Fruit fly (Drosophila melanogaster) whole organism, prepupa: ENCODE measurements around the gene Marcal1.

ENCODE experiments used
- Blimp-1 ChIP-seq: fragments of 200-800 bp; sonication (Bioruptor generic); optimal IDR thresholded peaks from 3 replicates; lab custom pipeline; 2017; ENCODE audit warnings: missing biosample characterization, missing genetic modification characterization, mild to moderate bottlenecking, moderate library complexity, missing genetic modification reagents
- CG10669 ChIP-seq: fragments of 200-800 bp; sonication (Bioruptor generic); optimal IDR thresholded peaks from 3 replicates; lab custom pipeline; 2018; ENCODE audit warnings: missing biosample characterization, mild to moderate bottlenecking, missing genetic modification characterization, moderate library complexity
- CG11294 ChIP-seq: fragments of 200-800 bp; sonication (Bioruptor generic); IDR thresholded peaks from 2 replicates; pipeline ENCODE4 v1.3.6; 2022; ENCODE audit warnings: missing biosample characterization, missing genetic modification characterization
- CG11762 ChIP-seq: fragments of 200-800 bp; sonication (Bioruptor generic); optimal IDR thresholded peaks from 3 replicates; lab custom pipeline; 2016; ENCODE audit warnings: missing biosample characterization, missing genetic modification characterization; ENCODE audit not compliant: insufficient read depth
- CG11902 ChIP-seq: fragments of 200-800 bp; sonication (Bioruptor generic); optimal IDR thresholded peaks from 3 replicates; lab custom pipeline; 2016; ENCODE audit warnings: missing biosample characterization, missing genetic modification characterization
- CG15336 ChIP-seq: fragments of 200-800 bp; sonication (Bioruptor generic); IDR thresholded peaks from 2 replicates; pipeline ENCODE4 v1.3.6; 2022; ENCODE audit warnings: missing biosample characterization, missing genetic modification characterization
- CG1621 ChIP-seq: fragments of 200-800 bp; sonication (Bioruptor generic); optimal IDR thresholded peaks from 3 replicates; lab custom pipeline; 2018; ENCODE audit warnings: missing biosample characterization, mild to moderate bottlenecking, missing genetic modification characterization
- CG31627 ChIP-seq: fragments of 200-800 bp; sonication (Bioruptor generic); optimal IDR thresholded peaks from 3 replicates; lab custom pipeline; 2016; ENCODE audit warnings: missing biosample characterization, missing genetic modification characterization
- CG32006 ChIP-seq: fragments of 200-800 bp; sonication (Bioruptor generic); optimal IDR thresholded peaks from 3 replicates; lab custom pipeline; 2017; ENCODE audit warnings: missing biosample characterization, mild to moderate bottlenecking, missing genetic modification characterization
- CG3919 ChIP-seq: fragments of 200-800 bp; sonication (Bioruptor generic); optimal IDR thresholded peaks from 3 replicates; lab custom pipeline; 2016; ENCODE audit warnings: missing biosample characterization, missing genetic modification characterization
- CG6163 ChIP-seq: fragments of 200-800 bp; sonication (Bioruptor generic); IDR thresholded peaks from 3 replicates; pipeline ENCODE4 v1.3.6; 2022; ENCODE audit warnings: missing biosample characterization, missing genetic modification characterization
- CG6276 ChIP-seq: fragments of 200-800 bp; sonication (Bioruptor generic); optimal IDR thresholded peaks from 2 replicates; lab custom pipeline; 2017; ENCODE audit warnings: missing biosample characterization, mild to moderate bottlenecking, missing genetic modification characterization
- CG6792 ChIP-seq: fragments of 200-800 bp; sonication (Bioruptor generic); optimal IDR thresholded peaks from 3 replicates; lab custom pipeline; 2016; ENCODE audit warnings: missing biosample characterization, missing genetic modification characterization
- CG8319 ChIP-seq: fragments of 200-800 bp; sonication (Bioruptor generic); optimal IDR thresholded peaks from 3 replicates; lab custom pipeline; 2016; ENCODE audit warnings: missing biosample characterization, missing genetic modification characterization
- CG9139 ChIP-seq: fragments of 200-800 bp; sonication (Bioruptor generic); optimal IDR thresholded peaks from 3 replicates; lab custom pipeline; 2017; ENCODE audit warnings: missing biosample characterization, mild to moderate bottlenecking, missing genetic modification characterization
- Eip78C ChIP-seq: fragments of 200-800 bp; sonication (Bioruptor generic); peaks from one replicate; lab custom pipeline; 2016; ENCODE audit warnings: missing biosample characterization, missing genetic modification characterization
- Ets21C ChIP-seq: fragments of 200-800 bp; sonication (Bioruptor generic); optimal IDR thresholded peaks from 3 replicates; lab custom pipeline; 2016; ENCODE audit warnings: missing biosample characterization, missing genetic modification characterization
- Hr38 ChIP-seq: sonication (Bioruptor generic); optimal IDR thresholded peaks from 2 replicates; lab custom pipeline; 2016; ENCODE audit warnings: missing biosample characterization, missing genetic modification characterization
- Hr39 ChIP-seq: fragments of 200-800 bp; sonication (Bioruptor generic); optimal IDR thresholded peaks from 2 replicates; lab custom pipeline; 2016; ENCODE audit warnings: missing biosample characterization, missing genetic modification characterization
- Hr4 ChIP-seq: fragments of 200-800 bp; sonication (Bioruptor generic); optimal IDR thresholded peaks from 3 replicates; lab custom pipeline; 2016; ENCODE audit warnings: missing biosample characterization, missing genetic modification characterization
- Lpt ChIP-seq: fragments of 200-800 bp; sonication (Bioruptor generic); optimal IDR thresholded peaks from 3 replicates; lab custom pipeline; 2016; ENCODE audit warnings: missing biosample characterization, missing genetic modification characterization
- Met ChIP-seq: fragments of 200-800 bp; sonication (Bioruptor generic); optimal IDR thresholded peaks from 3 replicates; lab custom pipeline; 2016; ENCODE audit warnings: missing biosample characterization, missing genetic modification characterization
- OdsH ChIP-seq: fragments of 200-800 bp; sonication (Bioruptor generic); optimal IDR thresholded peaks from 3 replicates; lab custom pipeline; 2016; ENCODE audit warnings: missing biosample characterization, missing genetic modification characterization
- Smox ChIP-seq: fragments of 200-800 bp; sonication (Bioruptor generic); optimal IDR thresholded peaks from 3 replicates; lab custom pipeline; 2016; ENCODE audit warnings: missing biosample characterization, missing genetic modification characterization
- Sox102F ChIP-seq: fragments of 200-800 bp; sonication (Bioruptor generic); optimal IDR thresholded peaks from 2 replicates; lab custom pipeline; 2016; ENCODE audit warnings: missing biosample characterization, mild to moderate bottlenecking, missing genetic modification characterization
- Sox15 ChIP-seq: fragments of 200-800 bp; sonication (Bioruptor generic); optimal IDR thresholded peaks from 3 replicates; lab custom pipeline; 2016; ENCODE audit warnings: missing biosample characterization, missing genetic modification characterization
- achi ChIP-seq: fragments of 200-800 bp; sonication (Bioruptor generic); optimal IDR thresholded peaks from 3 replicates; lab custom pipeline; 2016; ENCODE audit warnings: missing biosample characterization, missing genetic modification characterization
- acj6 ChIP-seq: fragments of 200-800 bp; sonication (Bioruptor generic); optimal IDR thresholded peaks from 3 replicates; lab custom pipeline; 2016; ENCODE audit warnings: missing biosample characterization, missing genetic modification characterization
- dac ChIP-seq: fragments of 200-800 bp; sonication (Bioruptor generic); optimal IDR thresholded peaks from 2 replicates; lab custom pipeline; 2017; ENCODE audit warnings: missing biosample characterization, mild to moderate bottlenecking, missing genetic modification characterization
- dsx ChIP-seq: fragments of 200-800 bp; optimal IDR thresholded peaks from 3 replicates; lab custom pipeline; 2019; ENCODE audit warnings: missing biosample characterization, mild to moderate bottlenecking, missing genetic modification characterization, moderate library complexity; ENCODE audit not compliant: poor library complexity, severe bottlenecking
- esn ChIP-seq: fragments of 200-800 bp; sonication (Bioruptor generic); optimal IDR thresholded peaks from 2 replicates; lab custom pipeline; 2016; ENCODE audit warnings: missing biosample characterization, mild to moderate bottlenecking, missing genetic modification characterization, moderate library complexity
- fd59A ChIP-seq: fragments of 200-800 bp; sonication (Bioruptor generic); optimal IDR thresholded peaks from 2 replicates; lab custom pipeline; 2017; ENCODE audit warnings: missing biosample characterization, mild to moderate bottlenecking, missing genetic modification characterization, missing genetic modification reagents
- fd85E ChIP-seq: fragments of 200-800 bp; sonication (Bioruptor generic); optimal IDR thresholded peaks from 3 replicates; lab custom pipeline; 2016; ENCODE audit warnings: missing biosample characterization, missing genetic modification characterization
- lz ChIP-seq: fragments of 200-800 bp; sonication (Bioruptor generic); optimal IDR thresholded peaks from 3 replicates; lab custom pipeline; 2016; ENCODE audit warnings: missing biosample characterization, missing genetic modification characterization
- net ChIP-seq: fragments of 200-800 bp; sonication (Bioruptor generic); optimal IDR thresholded peaks from 3 replicates; lab custom pipeline; 2016; ENCODE audit warnings: missing biosample characterization, missing genetic modification characterization
- pdm3 ChIP-seq: fragments of 200-800 bp; sonication (Bioruptor generic); optimal IDR thresholded peaks from 3 replicates; lab custom pipeline; 2016; ENCODE audit warnings: missing biosample characterization, missing genetic modification characterization
- spab ChIP-seq: fragments of 200-800 bp; sonication (Bioruptor generic); optimal IDR thresholded peaks from 2 replicates; lab custom pipeline; 2017; ENCODE audit warnings: missing biosample characterization, mild to moderate bottlenecking, missing genetic modification characterization, missing genetic modification reagents
- ss ChIP-seq, 2 experiments: fragments of 200-800 bp; sonication (Bioruptor generic); optimal IDR thresholded peaks; 2 replicates in 1 of 2; 3 replicates in 1 of 2; lab custom pipeline; 2017 to 2018; ENCODE audit warnings: mild to moderate bottlenecking in 2 of 2, missing biosample characterization in 2 of 2, missing genetic modification characterization in 2 of 2, moderate library complexity in 1 of 2
- svp ChIP-seq: fragments of 200-800 bp; sonication (Bioruptor generic); peaks from one replicate; lab custom pipeline; 2016; ENCODE audit warnings: missing biosample characterization, missing genetic modification characterization
- topi ChIP-seq: fragments of 200-800 bp; sonication (Bioruptor generic); optimal IDR thresholded peaks from 3 replicates; lab custom pipeline; 2016; ENCODE audit warnings: missing biosample characterization, missing genetic modification characterization
- vri ChIP-seq: fragments of 200-800 bp; sonication (Bioruptor generic); optimal IDR thresholded peaks from 3 replicates; lab custom pipeline; 2016; ENCODE audit warnings: missing biosample characterization, mild to moderate bottlenecking, missing genetic modification characterization

Gene Marcal1

DNA sequence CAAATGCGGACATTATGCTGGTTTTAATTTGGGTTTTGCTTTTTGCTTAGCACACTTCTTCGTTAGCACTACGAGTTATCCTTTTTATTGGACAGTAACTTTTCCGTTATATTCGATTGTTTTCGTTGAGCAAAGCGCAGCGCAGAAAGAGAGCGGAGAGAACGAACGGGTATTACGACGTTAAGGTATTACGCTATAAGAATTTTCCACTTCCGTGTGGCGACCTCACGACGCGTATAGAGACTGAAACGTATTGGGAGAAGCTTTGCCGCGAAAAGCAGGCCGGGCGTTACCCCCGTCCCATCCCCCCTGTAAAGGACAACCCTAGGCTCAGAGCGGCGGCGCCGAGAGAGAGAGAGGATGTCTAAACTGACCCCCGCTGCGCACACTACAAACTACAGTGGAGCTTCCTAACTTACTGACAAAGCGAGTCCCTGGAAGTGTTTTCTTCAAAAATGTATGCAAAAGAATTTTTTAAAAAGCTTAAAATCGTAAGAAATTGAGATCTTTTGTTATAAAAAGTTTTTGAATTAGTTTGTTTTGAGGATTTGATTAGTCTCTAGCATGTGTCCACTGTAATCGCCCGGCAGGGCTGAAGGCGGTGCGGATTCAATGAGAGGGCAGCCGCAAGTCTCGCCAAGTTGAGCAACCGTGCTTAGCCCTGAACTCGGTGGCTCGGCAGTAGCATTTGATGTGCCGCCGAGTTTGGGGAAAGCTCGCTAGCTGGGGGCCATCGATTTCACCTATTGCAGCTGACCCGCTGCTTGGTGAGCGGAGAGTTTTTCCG, 49.6 kb downstream of the Marcal1 start (continued):
- TF ChIP-seq Hr38 (GFP tag; lab: Kevin White, UChicago) (peak; percentile 19), lz (GFP tag; lab: Kevin White, UChicago) (peak; percentile 89), Blimp-1 (peak; percentile 47), acj6 (GFP tag; lab: Kevin White, UChicago) (peak; percentile 88), Lpt (peak; percentile 69), CG15336 (GFP tag; lab: Robert Waterston, UW) (peak; percentile 88), fd59A (GFP tag; lab: Kevin White, UChicago) (peak; percentile 81), topi (peak; percentile 88), CG31627 (GFP tag; lab: Kevin White, UChicago) (peak; percentile 90), CG6163 (GFP tag; lab: Robert Waterston, UW) (peak; percentile 95), ss (GFP tag; optimal IDR thresholded peaks at IDR 0.05; lab: Kevin White, UChicago) (peak; percentile 85 to 87), Sox102F (GFP tag; lab: Kevin White, UChicago) (peak; percentile 89), dsx (peak; percentile 88), fd85E (GFP tag; lab: Kevin White, UChicago) (peak; percentile 56), vri (GFP tag; lab: Kevin White, UChicago) (peak; percentile 73), CG10669 (GFP tag; lab: Kevin White, UChicago) (peak; percentile 89), esn (GFP tag; lab: Kevin White, UChicago) (peak; percentile 91), CG6792 (peak; percentile 91), Hr39 (GFP tag; lab: Kevin White, UChicago) (peak; percentile 91), net (GFP tag; lab: Kevin White, UChicago) (peak; percentile 87), Met (GFP tag; lab: Kevin White, UChicago) (peak; percentile 87), CG8319 (GFP tag; lab: Kevin White, UChicago) (peak; percentile 86), Smox (GFP tag; lab: Kevin White, UChicago) (peak; percentile 84)

DNA sequence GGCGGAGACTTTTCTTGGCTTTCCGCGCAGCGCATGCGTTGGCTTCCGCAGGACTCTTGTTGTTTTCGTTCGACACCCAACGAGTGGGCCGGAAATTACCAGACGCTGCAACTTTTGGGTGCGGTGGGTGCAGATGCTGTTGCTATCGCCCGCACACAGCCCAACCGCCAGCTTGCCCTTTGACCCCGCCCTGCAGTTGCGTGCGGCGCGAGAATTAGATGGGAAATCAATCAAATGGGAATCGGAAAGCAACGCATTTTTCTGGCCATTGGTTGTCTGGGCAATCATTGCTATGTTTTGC, 50.1 kb downstream of the Marcal1 start:
- TF ChIP-seq CG11902 (GFP tag; lab: Kevin White, UChicago) (no peak), pdm3 (GFP tag; lab: Kevin White, UChicago) (no peak), topi (no peak), svp (GFP tag; lab: Kevin White, UChicago) (no peak), achi (GFP tag; lab: Kevin White, UChicago) (no peak), CG9139 (GFP tag; lab: Kevin White, UChicago) (no peak), spab (GFP tag; lab: Kevin White, UChicago) (no peak), CG3919 (no peak), CG6276 (no peak), CG11762 (GFP tag; lab: Kevin White, UChicago) (no peak), CG11294 (GFP tag; lab: Robert Waterston, UW) (no peak), CG10669 (GFP tag; lab: Kevin White, UChicago) (no peak), Hr38 (GFP tag; lab: Kevin White, UChicago) (no peak), dsx (no peak), Eip78C (no peak), Ets21C (GFP tag; lab: Kevin White, UChicago) (no peak), CG31627 (GFP tag; lab: Kevin White, UChicago) (no peak), OdsH (no peak)

DNA sequence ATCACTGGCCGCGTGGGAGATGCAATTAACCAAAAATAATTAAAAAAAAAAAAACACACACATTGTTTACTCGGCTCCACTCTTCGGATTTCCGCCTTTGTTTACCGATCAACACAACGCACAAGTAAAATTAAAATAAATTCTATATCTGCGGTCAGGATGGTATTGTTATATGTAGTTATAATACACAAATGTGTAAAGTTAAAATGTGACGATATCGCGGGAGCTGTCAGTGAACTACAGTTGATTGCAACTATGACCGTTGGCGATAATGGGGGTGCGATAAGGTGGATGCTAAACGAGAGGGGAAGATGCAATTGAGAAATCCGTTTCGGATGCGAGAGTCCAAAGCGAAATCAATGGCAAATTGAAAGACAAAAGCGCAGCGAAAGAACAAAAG, 51.0 kb downstream of the Marcal1 start:
- no peak for TF ChIP-seq Blimp-1
- no peak for TF ChIP-seq CG1621 (tag; lab: Kevin White, UChicago)
- peak; percentile 70 for TF ChIP-seq Eip78C
- peak; percentile 70 for TF ChIP-seq svp (GFP tag; lab: Kevin White, UChicago)
- TF ChIP-seq CG32006, result no peak
- no peak for TF ChIP-seq Hr39 (GFP tag; lab: Kevin White, UChicago)
- TF ChIP-seq spab (GFP tag; lab: Kevin White, UChicago), result no peak
- no peak for TF ChIP-seq OdsH
- TF ChIP-seq Lpt, result no peak
- TF ChIP-seq vri (GFP tag; lab: Kevin White, UChicago), result peak; percentile 10
- TF ChIP-seq CG6792, result no peak
- no peak for TF ChIP-seq CG6276
- TF ChIP-seq Smox (GFP tag; lab: Kevin White, UChicago), result no peak
- TF ChIP-seq Hr4, result no peak
- no peak for TF ChIP-seq pdm3 (GFP tag; lab: Kevin White, UChicago)
- no peak for TF ChIP-seq CG3919
- TF ChIP-seq Sox15 (GFP tag; lab: Kevin White, UChicago), result no peak
- no peak for TF ChIP-seq dac (GFP tag; lab: Kevin White, UChicago)
